Fruit fly (Drosophila melanogaster) whole organism, embryonic: Measurements from ENCODE around the gene CG11095.

ENCODE experiments used
- Antp ChIP-seq: fragments of 200-800 bp; sonication (Bioruptor generic); optimal IDR thresholded peaks from 3 replicates; lab custom pipeline; 2016; ENCODE audit warnings: missing biosample characterization, missing genetic modification characterization
- CG10147 ChIP-seq: fragments of 200-800 bp; sonication (Bioruptor generic); optimal IDR thresholded peaks from 2 replicates; lab custom pipeline; 2019; ENCODE audit warnings: missing biosample characterization, mild to moderate bottlenecking, missing genetic modification characterization, moderate library complexity
- CG10209 ChIP-seq: fragments of 200-800 bp; sonication (Bioruptor generic); optimal IDR thresholded peaks from 3 replicates; lab custom pipeline; 2017; ENCODE audit warnings: missing biosample characterization, mild to moderate bottlenecking, missing genetic modification characterization, missing genetic modification reagents
- CG10565 ChIP-seq: fragments of 200-800 bp; sonication (Bioruptor generic); optimal IDR thresholded peaks from 3 replicates; lab custom pipeline; 2016; ENCODE audit warnings: missing biosample characterization, mild to moderate bottlenecking, missing genetic modification characterization
- CG11093 ChIP-seq: fragments of 200-800 bp; sonication (Bioruptor generic); IDR thresholded peaks from 3 replicates; pipeline ENCODE4 v1.3.6; 2022; ENCODE audit warnings: missing biosample characterization, missing genetic modification characterization
- CG11247 ChIP-seq: fragments of 200-800 bp; sonication (Bioruptor generic); IDR thresholded peaks from 2 replicates; pipeline ENCODE4 v1.3.6; 2022; ENCODE audit warnings: missing biosample characterization, missing genetic modification characterization
- CG11398 ChIP-seq: fragments of 200-800 bp; sonication (Bioruptor generic); optimal IDR thresholded peaks from 2 replicates; lab custom pipeline; 2016; ENCODE audit warnings: missing biosample characterization, missing genetic modification characterization
- CG12155 ChIP-seq: fragments of 200-800 bp; sonication (Bioruptor generic); optimal IDR thresholded peaks from 3 replicates; lab custom pipeline; 2016; ENCODE audit warnings: missing biosample characterization, missing genetic modification characterization
- CG14860 ChIP-seq: fragments of 200-800 bp; sonication (Bioruptor generic); IDR thresholded peaks from 3 replicates; pipeline ENCODE4 v1.3.6; 2022; ENCODE audit warnings: missing biosample characterization, missing genetic modification characterization; ENCODE audit not compliant: partially characterized antibody
- CG17328 ChIP-seq: fragments of 200-800 bp; sonication (Bioruptor generic); IDR thresholded peaks from 2 replicates; pipeline ENCODE4 v1.3.6; 2022; ENCODE audit warnings: missing biosample characterization, missing genetic modification characterization
- CG18011 ChIP-seq: fragments of 200-800 bp; sonication (Bioruptor generic); optimal IDR thresholded peaks from 2 replicates; lab custom pipeline; 2017; ENCODE audit warnings: missing biosample characterization, missing genetic modification characterization, mild to moderate bottlenecking, moderate library complexity, missing genotype
- CG18262 ChIP-seq: fragments of 200-800 bp; optimal IDR thresholded peaks from 3 replicates; lab custom pipeline; 2019; ENCODE audit warnings: missing biosample characterization, mild to moderate bottlenecking, missing genetic modification characterization, moderate library complexity
- CG30431 ChIP-seq: fragments of 200-800 bp; sonication (Bioruptor generic); optimal IDR thresholded peaks from 2 replicates; lab custom pipeline; 2017; ENCODE audit warnings: missing biosample characterization, missing genetic modification characterization
- CG34224 ChIP-seq: fragments of 200-800 bp; sonication (Bioruptor generic); IDR thresholded peaks from 3 replicates; pipeline ENCODE4 v1.3.6; 2022; ENCODE audit warnings: missing biosample characterization, missing genetic modification characterization; ENCODE audit not compliant: partially characterized antibody
- CG3838 ChIP-seq: fragments of 200-800 bp; sonication (Bioruptor generic); optimal IDR thresholded peaks from 3 replicates; lab custom pipeline; 2016; ENCODE audit warnings: missing biosample characterization, missing genetic modification characterization
- CG8388 ChIP-seq: fragments of 200-800 bp; sonication (Bioruptor generic); optimal IDR thresholded peaks from 2 replicates; lab custom pipeline; 2019; ENCODE audit warnings: missing biosample characterization, mild to moderate bottlenecking, missing genetic modification characterization, moderate library complexity
- CG8924 ChIP-seq: fragments of 200-800 bp; optimal IDR thresholded peaks from 3 replicates; lab custom pipeline; 2019; ENCODE audit warnings: missing biosample characterization, mild to moderate bottlenecking, missing genetic modification characterization, moderate library complexity
- CG9215 ChIP-seq: fragments of 200-800 bp; sonication (Bioruptor generic); IDR thresholded peaks from 2 replicates; pipeline ENCODE4 v1.3.6; 2022; ENCODE audit warnings: missing biosample characterization, missing genetic modification characterization
- CG9932 ChIP-seq: fragments of 200-800 bp; sonication (Bioruptor generic); IDR thresholded peaks from 2 replicates; pipeline ENCODE4 v1.3.6; 2022; ENCODE audit warnings: missing biosample characterization, missing genetic modification characterization
- Dref ChIP-seq: fragments of 200-800 bp; sonication (Bioruptor generic); IDR thresholded peaks from 2 replicates; pipeline ENCODE4 v1.3.6; 2022; ENCODE audit warnings: missing biosample characterization, missing genetic modification characterization
- E2f2 ChIP-seq: fragments of 200-800 bp; sonication (Bioruptor generic); IDR thresholded peaks from 2 replicates; pipeline ENCODE4 v1.3.6; 2022; ENCODE audit warnings: missing biosample characterization, missing genetic modification characterization
- H15 ChIP-seq: fragments of 200-800 bp; sonication (Bioruptor generic); IDR thresholded peaks from 3 replicates; pipeline ENCODE4 v1.3.6; 2022; ENCODE audit warnings: missing biosample characterization, missing genetic modification characterization
- HLH3B ChIP-seq: fragments of 200-800 bp; sonication (Bioruptor generic); IDR thresholded peaks from 2 replicates; pipeline ENCODE4 v1.3.6; 2022; ENCODE audit warnings: missing biosample characterization, missing genetic modification characterization
- HLHmδ ChIP-seq: fragments of 200-800 bp; sonication (Bioruptor generic); optimal IDR thresholded peaks from 2 replicates; lab custom pipeline; 2018; ENCODE audit warnings: missing biosample characterization, mild to moderate bottlenecking, missing genetic modification characterization, moderate library complexity
- Kr ChIP-seq: fragments of 200-800 bp; sonication (Bioruptor generic); optimal IDR thresholded peaks from 2 replicates; lab custom pipeline; 2017; ENCODE audit warnings: missing biosample characterization, mild to moderate bottlenecking, missing genetic modification characterization
- Myb ChIP-seq: fragments of 200-800 bp; sonication (Bioruptor generic); optimal IDR thresholded peaks from 2 replicates; lab custom pipeline; 2016; ENCODE audit warnings: missing biosample characterization, missing genetic modification characterization
- NK7.1 ChIP-seq: fragments of 200-800 bp; sonication (Bioruptor generic); optimal IDR thresholded peaks from 3 replicates; lab custom pipeline; 2016; ENCODE audit warnings: missing biosample characterization, missing genetic modification characterization
- Nf-YA ChIP-seq: fragments of 200-800 bp; sonication (Bioruptor generic); IDR thresholded peaks from 2 replicates; pipeline ENCODE4 v1.3.6; 2022; ENCODE audit warnings: missing biosample characterization, missing genetic modification characterization
- Oli ChIP-seq: fragments of 200-800 bp; sonication (Bioruptor generic); optimal IDR thresholded peaks from 2 replicates; lab custom pipeline; 2018; ENCODE audit warnings: missing biosample characterization, mild to moderate bottlenecking, missing genetic modification characterization, moderate library complexity
- Sox102F ChIP-seq: fragments of 200-800 bp; sonication (Bioruptor generic); optimal IDR thresholded peaks from 2 replicates; lab custom pipeline; 2018; ENCODE audit warnings: missing biosample characterization, mild to moderate bottlenecking, missing genetic modification characterization, moderate library complexity
- Stat92E ChIP-seq, 3 experiments: fragments of >200 bp in 2 of 3; fragments of 200-800 bp in 1 of 3; sonication (Bioruptor generic) in 1 of 3; optimal IDR thresholded peaks; 2 replicates each; lab custom pipeline; 2017 to 2019; ENCODE audit warnings: missing biosample characterization in 3 of 3, missing genetic modification characterization in 3 of 3, mild to moderate bottlenecking in 1 of 3, moderate library complexity in 1 of 3
- al ChIP-seq: fragments of 200-800 bp; sonication (Bioruptor generic); IDR thresholded peaks from 2 replicates; pipeline ENCODE4 v1.3.6; 2022; ENCODE audit warnings: missing biosample characterization, missing genetic modification characterization
- bowl ChIP-seq: fragments of 200-800 bp; sonication (Bioruptor generic); IDR thresholded peaks from 2 replicates; pipeline ENCODE4 v1.3.6; 2022; ENCODE audit warnings: missing biosample characterization, missing genetic modification characterization
- caup ChIP-seq: fragments of 200-800 bp; sonication (Bioruptor generic); optimal IDR thresholded peaks from 3 replicates; lab custom pipeline; 2017; ENCODE audit warnings: missing biosample characterization, mild to moderate bottlenecking, missing genetic modification characterization, moderate library complexity; ENCODE audit not compliant: severe bottlenecking
- gfzf ChIP-seq: fragments of 200-800 bp; sonication (Bioruptor generic); optimal IDR thresholded peaks from 2 replicates; lab custom pipeline; 2016; ENCODE audit warnings: missing biosample characterization, mild to moderate bottlenecking, missing genetic modification characterization, moderate library complexity
- gsb ChIP-seq: fragments of 200-800 bp; sonication (Bioruptor generic); IDR thresholded peaks from 2 replicates; pipeline ENCODE4 v1.3.6; 2022; ENCODE audit warnings: missing biosample characterization, missing genetic modification characterization
- insv ChIP-seq, 2 experiments: fragments of 200-800 bp; sonication (Bioruptor generic); optimal IDR thresholded peaks; 3 replicates each; lab custom pipeline; 2016 to 2018; ENCODE audit warnings: missing biosample characterization in 2 of 2, missing genetic modification characterization in 2 of 2
- jigr1 ChIP-seq: fragments of 200-800 bp; sonication (Bioruptor generic); IDR thresholded peaks from 3 replicates; pipeline ENCODE4 v1.3.6; 2022; ENCODE audit warnings: missing biosample characterization, missing genetic modification characterization
- klu ChIP-seq: fragments of 200-800 bp; sonication (Bioruptor generic); IDR thresholded peaks from 2 replicates; pipeline ENCODE4 v1.3.6; 2022; ENCODE audit warnings: missing biosample characterization, missing genetic modification characterization
- kni ChIP-seq: fragments of 200-800 bp; sonication (Bioruptor generic); optimal IDR thresholded peaks from 3 replicates; lab custom pipeline; 2017; ENCODE audit warnings: mild to moderate bottlenecking, missing biosample characterization, missing genetic modification reagents, missing genetic modification characterization
- nmo ChIP-seq: fragments of 200-800 bp; sonication (Bioruptor generic); optimal IDR thresholded peaks from 2 replicates; lab custom pipeline; 2018; ENCODE audit warnings: missing biosample characterization, mild to moderate bottlenecking, missing genetic modification characterization, moderate library complexity
- onecut ChIP-seq: fragments of 200-800 bp; sonication (Bioruptor generic); IDR thresholded peaks from 2 replicates; pipeline ENCODE4 v1.3.6; 2022; ENCODE audit warnings: missing biosample characterization, missing genetic modification characterization
- p53 ChIP-seq: fragments of 200-800 bp; sonication (Bioruptor generic); optimal IDR thresholded peaks from 2 replicates; lab custom pipeline; 2016; ENCODE audit warnings: missing biosample characterization, missing genetic modification characterization
- pan ChIP-seq, 4 experiments: fragments of >200 bp in 3 of 4; fragments of 200-800 bp in 1 of 4; sonication (Bioruptor generic) in 1 of 4; optimal IDR thresholded peaks in 3 of 4; IDR thresholded peaks in 1 of 4; 2 replicates each; pipeline versions ENCODE4 v1.3.6 to Lab custom; 2017 to 2022; ENCODE audit warnings: missing biosample characterization in 2 of 4, missing genetic modification characterization in 2 of 4, mixed read lengths in 1 of 4
- slou ChIP-seq: fragments of 200-800 bp; sonication (Bioruptor generic); optimal IDR thresholded peaks from 3 replicates; lab custom pipeline; 2016; ENCODE audit warnings: missing biosample characterization, missing genetic modification characterization
- slp2 ChIP-seq: fragments of 200-800 bp; sonication (Bioruptor generic); optimal IDR thresholded peaks from 2 replicates; lab custom pipeline; 2016; ENCODE audit warnings: missing biosample characterization, missing genetic modification characterization
- stc ChIP-seq: fragments of 200-800 bp; sonication (Bioruptor generic); IDR thresholded peaks from 2 replicates; pipeline ENCODE4 v1.3.6; 2022; ENCODE audit warnings: missing biosample characterization, missing genetic modification characterization
- tio ChIP-seq: fragments of 200-800 bp; sonication (Bioruptor generic); optimal IDR thresholded peaks from 2 replicates; lab custom pipeline; 2017; ENCODE audit warnings: missing biosample characterization, missing genetic modification characterization, inconsistent platforms
- ttk ChIP-seq: fragments of 200-800 bp; sonication (Bioruptor generic); IDR thresholded peaks from 2 replicates; pipeline ENCODE4 v2.1.2; 2022; ENCODE audit warnings: missing biosample characterization, missing genetic modification characterization
- zen ChIP-seq: fragments of 200-800 bp; sonication (Bioruptor generic); optimal IDR thresholded peaks from 3 replicates; lab custom pipeline; 2018; ENCODE audit warnings: missing biosample characterization, mild to moderate bottlenecking, missing genetic modification characterization, moderate library complexity

The CG11095 gene

DNA sequence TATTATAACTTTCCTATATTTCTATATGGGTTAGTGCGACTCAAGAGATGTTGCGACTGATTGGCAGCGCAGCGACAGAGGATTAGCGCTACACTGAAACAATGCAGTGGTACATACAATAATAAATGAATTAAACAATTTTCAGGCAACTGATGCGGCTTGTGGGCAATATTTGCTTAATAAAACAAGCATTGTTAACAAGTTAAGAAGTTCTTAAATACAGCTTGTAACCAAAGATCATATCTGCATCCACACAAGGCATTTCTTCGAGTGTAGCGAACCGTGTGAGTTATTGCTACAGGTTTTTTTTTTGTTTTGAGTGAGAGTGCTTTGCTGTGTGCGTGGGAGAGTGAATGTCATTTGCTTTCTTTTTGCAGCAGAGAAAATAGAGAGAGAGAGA lies 27.4 kb downstream of the CG11095 start (continued):
- no peak; the same call in 2 of the 3 replicates for TF ChIP-seq CG11093
- peak; percentile 85 for TF ChIP-seq ttk
- no peak for TF ChIP-seq jigr1
- TF ChIP-seq gfzf: no peak
- TF ChIP-seq Myb: peak; percentile 59
- peak; percentile 73 for TF ChIP-seq stc (GFP tag; lab: Robert Waterston, UW)
- TF ChIP-seq nmo (GFP tag; lab: Kevin White, UChicago): peak; percentile 79
- peak; percentile 11 for TF ChIP-seq CG3838
- TF ChIP-seq CG14860 (GFP tag; lab: Robert Waterston, UW): no peak
- TF ChIP-seq CG8924: peak; percentile 55
- peak; percentile 42 for TF ChIP-seq CG18011
- TF ChIP-seq CG30431: peak; percentile 55
- no peak for TF ChIP-seq kni
- TF ChIP-seq Nf-YA (GFP tag; lab: Robert Waterston, UW): peak; percentile 73
- TF ChIP-seq HLHmδ (GFP tag; lab: Kevin White, UChicago): no peak
- peak; percentile 45; the same call in 1 of the 2 replicates for TF ChIP-seq CG11247 (GFP tag; lab: Robert Waterston, UW)
- peak; percentile 59 for TF ChIP-seq al (GFP tag; lab: Robert Waterston, UW)
- peak; percentile 49 for TF ChIP-seq tio (GFP tag; lab: Kevin White, UChicago)
- peak; percentile 38 for TF ChIP-seq NK7.1 (GFP tag; lab: Kevin White, UChicago)
- peak; percentile 74 for TF ChIP-seq CG17328
- 0 out of 2 replicates have a peak, but pooled peaks have one; percentile 31 for TF ChIP-seq klu
- TF ChIP-seq caup (GFP tag; lab: Kevin White, UChicago): peak; percentile 40
- peak; percentile 55 for TF ChIP-seq CG9932 (GFP tag; lab: Robert Waterston, UW)
- TF ChIP-seq p53 (GFP tag; lab: Kevin White, UChicago): peak; percentile 3
- peak; percentile 71 for TF ChIP-seq CG10209 (GFP tag; lab: Kevin White, UChicago)
- peak; percentile 68 for TF ChIP-seq zen (tag; lab: Kevin White, UChicago)
- peak; percentile 90 for TF ChIP-seq Sox102F
- peak; percentile 36 for TF ChIP-seq slou
- peak; percentile 62 for TF ChIP-seq CG18262 (tag; lab: Kevin White, UChicago)
- peak; percentile 30; the same call in 1 of the 2 replicates for TF ChIP-seq CG9215 (GFP tag; lab: Robert Waterston, UW)
- TF ChIP-seq gsb (GFP tag; lab: Robert Waterston, UW): 0 out of 2 replicates have a peak, but pooled peaks have one; percentile 35
- no peak for TF ChIP-seq CG10565
- TF ChIP-seq Stat92E (GFP tag; optimal IDR thresholded peaks at IDR 0.05; lab: Kevin White, UChicago): no peak
- 0 out of 2 replicates have a peak, but pooled peaks have one; percentile 23 for TF ChIP-seq bowl (GFP tag; lab: Robert Waterston, UW)
- TF ChIP-seq onecut: peak; percentile 59
- no peak for TF ChIP-seq CG34224 (GFP tag; lab: Robert Waterston, UW)
- peak; percentile 81 for TF ChIP-seq Oli (tag; lab: Kevin White, UChicago)
- TF ChIP-seq Antp (GFP tag; lab: Kevin White, UChicago): peak; percentile 75
- no peak for TF ChIP-seq CG11398 (GFP tag; lab: Kevin White, UChicago)
- TF ChIP-seq CG8388 (GFP tag; lab: Kevin White, UChicago): peak; percentile 73
- TF ChIP-seq HLH3B (GFP tag; lab: Robert Waterston, UW): peak; percentile 68
- peak; percentile 51 for TF ChIP-seq CG12155 (GFP tag; lab: Kevin White, UChicago)
- TF ChIP-seq insv (GFP tag; optimal IDR thresholded peaks at IDR 0.05; lab: Kevin White, UChicago): no peak
- TF ChIP-seq slp2: peak; percentile 72
- TF ChIP-seq Kr (GFP tag; lab: Kevin White, UChicago): no peak
- TF ChIP-seq H15 (GFP tag; lab: Robert Waterston, UW): peak; percentile 67; the same call in 2 of the 3 replicates
- TF ChIP-seq Dref (GFP tag; lab: Robert Waterston, UW): no peak
- peak; percentile 44; the same call in 1 of the 2 replicates for TF ChIP-seq E2f2
- no peak for TF ChIP-seq pan (optimal IDR thresholded peaks at IDR 0.05; lab: Kevin White, UChicago)
- TF ChIP-seq pan (GFP tag; optimal IDR thresholded peaks at IDR 0.05 in 1 of 2, IDR thresholded peaks at IDR 0.05 in 1 of 2): peak in 1 of 2 experiments; percentile 85
- peak; percentile 39 for TF ChIP-seq CG10147 (GFP tag; lab: Kevin White, UChicago)
